Worm (Caenorhabditis elegans) whole organism, L2 larva: ENCODE data around the gene dars-2.

Experiments
- R02D3.7 ChIP-seq: fragments of 150-350 bp; optimal IDR thresholded peaks from 2 replicates; lab custom pipeline; 2014; ENCODE audit warnings: missing biosample characterization, missing genetic modification characterization
- ama-1 ChIP-seq: fragments of 150-350 bp; optimal IDR thresholded peaks from 2 replicates; lab custom pipeline; 2018; ENCODE audit warnings: inconsistent platforms
- unc-62 ChIP-seq: fragments of 150-350 bp; optimal IDR thresholded peaks from 2 replicates; lab custom pipeline; 2014; ENCODE audit warnings: missing biosample characterization, missing genetic modification reagents, missing genetic modification characterization

DNA sequence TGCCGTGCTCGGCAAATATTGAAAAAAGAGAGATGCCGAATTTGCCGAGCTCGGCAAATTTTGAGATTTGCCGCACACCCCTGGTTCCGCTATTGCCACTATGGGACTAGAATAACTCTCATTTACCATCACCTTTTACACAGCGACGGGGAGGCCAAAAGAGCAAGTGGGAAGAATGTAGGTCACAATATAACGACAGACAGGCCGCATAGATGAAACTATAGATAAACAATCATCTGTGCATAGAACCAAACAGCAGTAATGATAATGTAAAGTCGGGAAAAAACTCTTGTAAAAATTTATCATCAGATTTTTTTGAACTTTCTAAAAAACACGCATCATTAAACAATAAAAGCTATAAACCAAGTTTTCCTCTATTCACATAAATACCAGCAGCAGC, 19.9 kb downstream of the dars-2 start, which contains the start of gene kmo-2:
- TF ChIP-seq ama-1 (lab: Kevin White, UChicago), result no peak
- TF ChIP-seq unc-62, result no peak
- TF ChIP-seq R02D3.7 (tag; lab: Kevin White, UChicago), result no peak
